Worm (Caenorhabditis elegans): ENCODE data around the gene rfc-2.
A peak's percentile ranks its signal among the peaks of the same experiment; 100 is the strongest.

rfc-2 gene

DNA sequence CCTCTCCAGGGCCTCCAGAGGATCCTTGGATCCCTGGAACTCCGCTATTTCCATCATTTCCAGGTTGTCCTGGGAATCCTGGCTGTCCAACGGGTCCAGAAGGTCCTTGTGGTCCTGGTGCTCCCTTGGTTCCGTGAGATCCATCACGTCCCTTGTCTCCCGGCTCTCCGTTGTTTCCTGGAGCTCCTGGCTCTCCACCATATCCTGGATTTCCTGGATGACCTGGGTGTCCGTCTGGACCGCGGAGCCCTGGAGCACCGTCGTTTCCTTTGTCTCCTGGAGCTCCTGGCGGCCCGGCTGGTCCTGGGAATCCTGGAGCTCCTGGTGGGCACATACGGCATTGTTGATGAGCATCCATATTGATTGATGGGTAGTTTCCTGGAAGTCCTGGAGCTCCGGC, 6.7 kb downstream of the rfc-2 start:
- no peak for TF ChIP-seq daf-12 (tag; optimal IDR thresholded peaks at IDR 0.05)
- TF ChIP-seq fkh-2 (tag; optimal IDR thresholded peaks at IDR 0.05), result no peak
- TF ChIP-seq ceh-28 (tag; optimal IDR thresholded peaks at IDR 0.05), result no peak
- no peak for TF ChIP-seq zag-1 (tag; optimal IDR thresholded peaks at IDR 0.05)
- no peak for TF ChIP-seq nfya-1 (tag; optimal IDR thresholded peaks at IDR 0.05; ENCODE audit: insufficient read depth)
- no peak for TF ChIP-seq lsy-12 (tag; optimal IDR thresholded peaks at IDR 0.05)
- TF ChIP-seq fos-1 (tag; optimal IDR thresholded peaks at IDR 0.05), result no peak
- TF ChIP-seq eor-1 (tag; optimal IDR thresholded peaks at IDR 0.05), result no peak
- no peak for TF ChIP-seq ceh-82 (tag; optimal IDR thresholded peaks at IDR 0.05)
- TF ChIP-seq aly-2 (tag; optimal IDR thresholded peaks at IDR 0.05), result no peak
- no peak for TF ChIP-seq nhr-67 (tag; optimal IDR thresholded peaks at IDR 0.05)
- no peak for TF ChIP-seq ceh-16 (tag; optimal IDR thresholded peaks at IDR 0.05)
- TF ChIP-seq elt-3 (tag; optimal IDR thresholded peaks at IDR 0.05), result no peak

DNA sequence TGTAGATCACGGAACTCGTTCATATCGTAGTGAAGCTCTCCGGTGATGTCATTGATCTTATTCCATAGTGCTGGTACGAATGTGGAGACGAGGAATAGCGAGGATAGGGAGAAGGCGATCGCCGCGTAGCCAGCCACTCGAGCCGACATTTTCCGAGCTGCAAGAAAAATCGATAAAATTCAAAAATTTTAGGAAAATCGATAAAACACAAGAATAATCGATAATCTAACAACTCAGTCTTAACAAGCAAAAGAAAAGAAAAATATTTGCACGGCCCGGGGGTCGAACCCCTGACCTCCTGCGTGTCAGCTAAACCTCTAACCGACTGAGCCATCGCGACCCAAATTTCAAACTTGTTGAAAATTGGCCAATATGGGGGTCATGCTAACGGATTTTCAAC, 8.0 kb downstream of the rfc-2 start, which contains the start of gene col-104:
col-104 (minus strand) TSS at position 159 of the 400 bp plus-strand sequence.
- TF ChIP-seq ceh-28 (tag; optimal IDR thresholded peaks at IDR 0.05) (peak; percentile 53), unc-39 (tag; optimal IDR thresholded peaks at IDR 0.05) (no peak), nhr-23 (tag; optimal IDR thresholded peaks at IDR 0.05) (no peak)

DNA sequence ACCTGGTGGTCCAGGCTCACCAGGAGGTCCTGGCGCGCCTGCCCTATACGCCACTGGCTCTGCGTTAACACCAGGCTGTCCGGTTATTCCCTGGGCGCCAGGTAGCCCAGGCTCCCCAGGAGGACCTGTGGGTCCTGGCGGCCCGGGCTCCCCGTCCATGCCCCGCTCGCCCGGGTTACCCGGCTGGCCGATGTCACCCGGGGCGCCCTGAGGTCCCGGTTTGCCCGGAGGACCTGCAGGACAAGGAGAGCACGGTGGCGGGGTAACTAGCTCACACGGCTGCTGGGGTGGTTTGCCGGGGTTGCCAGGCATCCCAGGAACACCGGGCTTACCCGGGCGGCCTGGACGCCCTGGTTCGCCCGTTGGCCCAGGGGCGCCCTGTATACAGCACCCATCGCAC, 11.0 kb downstream of the rfc-2 start:
- TF ChIP-seq ceh-28 (tag; optimal IDR thresholded peaks at IDR 0.05) (no peak), snpc-4 (tag; optimal IDR thresholded peaks at IDR 0.05) (no peak), egl-27 (tag; optimal IDR thresholded peaks at IDR 0.05) (no peak), nfya-1 (tag; optimal IDR thresholded peaks at IDR 0.05; ENCODE audit: insufficient read depth) (no peak), pha-4 (tag; optimal IDR thresholded peaks at IDR 0.05) (no peak), aly-2 (tag; optimal IDR thresholded peaks at IDR 0.05) (no peak), ceh-9 (tag; optimal IDR thresholded peaks at IDR 0.05) (no peak), nhr-77 (tag; optimal IDR thresholded peaks at IDR 0.05) (no peak), elt-3 (tag; optimal IDR thresholded peaks at IDR 0.05) (no peak)

ce11 chrIV:1359125-1359524, 12.0 kb downstream of the rfc-2 start, which contains the start of gene col-105:
col-105 (minus strand) TSS chrIV:1359225.
- TF ChIP-seq nhr-11 (tag; optimal IDR thresholded peaks at IDR 0.05), result no peak
- no peak for TF ChIP-seq egl-27 (tag; optimal IDR thresholded peaks at IDR 0.05)
- no peak for TF ChIP-seq ceh-16 (tag; optimal IDR thresholded peaks at IDR 0.05)
- TF ChIP-seq ztf-4 (tag; optimal IDR thresholded peaks at IDR 0.05), result no peak
- no peak for TF ChIP-seq zag-1 (tag; optimal IDR thresholded peaks at IDR 0.05)
- TF ChIP-seq pha-4 (tag; optimal IDR thresholded peaks at IDR 0.05), result no peak
- no peak for TF ChIP-seq mml-1 (tag; optimal IDR thresholded peaks at IDR 0.05)
- TF ChIP-seq nhr-23 (tag; optimal IDR thresholded peaks at IDR 0.05), result no peak
- no peak for TF ChIP-seq nhr-237 (tag; optimal IDR thresholded peaks at IDR 0.05)

DNA sequence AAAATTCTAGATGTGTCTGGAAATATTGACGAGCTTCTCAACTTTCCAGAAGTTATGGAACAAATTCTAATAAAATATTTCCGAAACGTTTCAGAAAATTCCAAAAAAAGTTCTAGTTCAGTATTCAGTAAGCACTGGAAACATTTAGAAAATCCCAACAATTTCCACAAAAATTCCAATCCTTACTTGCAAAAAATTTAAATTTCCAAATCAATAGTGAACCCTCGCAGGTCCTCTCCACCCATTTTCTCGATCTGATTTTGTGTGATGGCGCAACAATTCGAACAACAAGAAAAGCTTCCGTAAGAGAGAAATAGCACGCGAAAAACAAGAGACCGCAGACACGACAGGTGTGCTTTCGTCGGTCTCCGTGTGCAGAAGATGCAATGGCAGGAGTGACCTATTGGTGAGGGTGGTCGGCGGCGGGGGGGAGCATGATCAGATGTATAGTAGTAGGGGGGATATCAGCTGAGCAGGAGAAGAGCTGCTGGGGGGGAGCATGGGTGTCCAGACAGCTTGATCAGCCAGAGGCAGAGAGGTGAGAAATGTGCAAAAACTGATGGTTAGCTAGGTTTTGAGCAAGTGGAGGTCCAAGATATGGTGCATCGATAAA, 14.6 kb downstream of the rfc-2 start:
- no peak for TF ChIP-seq nhr-11 (tag; optimal IDR thresholded peaks at IDR 0.05)
- TF ChIP-seq unc-39 (tag; optimal IDR thresholded peaks at IDR 0.05), result no peak
- no peak for TF ChIP-seq nhr-12 (tag; optimal IDR thresholded peaks at IDR 0.05)
- no peak for TF ChIP-seq ceh-82 (tag; optimal IDR thresholded peaks at IDR 0.05)
- no peak for TF ChIP-seq elt-1 (tag; optimal IDR thresholded peaks at IDR 0.05)
- TF ChIP-seq nfya-1 (tag; optimal IDR thresholded peaks at IDR 0.05; ENCODE audit: insufficient read depth), result peak; percentile 1
- no peak for TF ChIP-seq pha-4 (tag; optimal IDR thresholded peaks at IDR 0.05)

ce11 chrIV:1365771-1366170, 18.7 kb downstream of the rfc-2 start:
- TF ChIP-seq ceh-82 (tag; optimal IDR thresholded peaks at IDR 0.05) (no peak), nhr-25 (tag; optimal IDR thresholded peaks at IDR 0.05) (no peak), nhr-28 (tag; optimal IDR thresholded peaks at IDR 0.05) (no peak), nhr-76 (tag; optimal IDR thresholded peaks at IDR 0.05) (no peak), nhr-23 (tag; optimal IDR thresholded peaks at IDR 0.05) (no peak), nhr-11 (tag; optimal IDR thresholded peaks at IDR 0.05) (no peak), ceh-9 (tag; optimal IDR thresholded peaks at IDR 0.05) (no peak), nhr-67 (tag; optimal IDR thresholded peaks at IDR 0.05) (no peak), mdl-1 (tag; optimal IDR thresholded peaks at IDR 0.05) (no peak), nfya-1 (tag; optimal IDR thresholded peaks at IDR 0.05; ENCODE audit: insufficient read depth) (no peak), elt-1 (tag; optimal IDR thresholded peaks at IDR 0.05) (no peak)

Measured in whole organism, L3 larva.